Worm (Caenorhabditis elegans) whole organism, young adult: ENCODE data around the gene F32D8.14.

Source experiments
- B0019.2 ChIP-seq: fragments of 200-800 bp; sonication (Bioruptor generic); conservative IDR thresholded peaks from 2 replicates; pipeline ENCODE4 v1.3.6; 2022; ENCODE audit warnings: missing genetic modification reagents, missing genetic modification characterization, missing compliant biosample characterization
- B0261.1 ChIP-seq: sonication (generic microtip); optimal IDR thresholded peaks from 2 replicates; lab custom pipeline; 2016; ENCODE audit warnings: mild to moderate bottlenecking, missing genetic modification characterization, moderate library complexity, missing compliant biosample characterization
- B0336.3 ChIP-seq: fragments of 200-800 bp; sonication (Bioruptor generic); IDR thresholded peaks from 2 replicates; pipeline ENCODE4 v1.3.6; 2022; ENCODE audit warnings: missing genetic modification characterization, missing compliant biosample characterization
- D2030.7 ChIP-seq: fragments of 200-800 bp; sonication (Bioruptor generic); IDR thresholded peaks from 2 replicates; pipeline ENCODE4 v1.3.6; 2022; ENCODE audit warnings: missing genetic modification reagents, missing genetic modification characterization, missing compliant biosample characterization
- F10E7.11 ChIP-seq: sonication (generic microtip); optimal IDR thresholded peaks from 2 replicates; lab custom pipeline; 2017; ENCODE audit warnings: mild to moderate bottlenecking, missing genetic modification characterization, moderate library complexity, missing compliant biosample characterization
- F23B12.7 ChIP-seq: sonication (generic microtip); optimal IDR thresholded peaks from 2 replicates; lab custom pipeline; 2017; ENCODE audit warnings: missing genetic modification characterization, mild to moderate bottlenecking, missing compliant biosample characterization, antibody characterized with exemption, moderate library complexity; ENCODE audit not compliant: insufficient read depth
- F37B4.10 ChIP-seq: fragments of 200-800 bp; sonication (Bioruptor generic); IDR thresholded peaks from 2 replicates; pipeline ENCODE4 v1.3.6; 2022; ENCODE audit warnings: missing genetic modification characterization, missing compliant biosample characterization
- F39B2.1 ChIP-seq: fragments of 200-800 bp; sonication (Bioruptor generic); IDR thresholded peaks from 2 replicates; pipeline ENCODE4 v1.3.6; 2022; ENCODE audit warnings: missing genetic modification reagents, missing genetic modification characterization, missing compliant biosample characterization
- F49E8.2 ChIP-seq: sonication (generic microtip); optimal IDR thresholded peaks from 3 replicates; lab custom pipeline; 2017; ENCODE audit warnings: missing genetic modification characterization, mild to moderate bottlenecking, missing compliant biosample characterization, antibody characterized with exemption, moderate library complexity; ENCODE audit not compliant: insufficient read depth
- F55B11.4 ChIP-seq: sonication (generic microtip); optimal IDR thresholded peaks from 2 replicates; lab custom pipeline; 2016; ENCODE audit warnings: missing compliant biosample characterization, missing genetic modification characterization, borderline replicate concordance; ENCODE audit not compliant: insufficient read depth
- F57A8.1 ChIP-seq: fragments of 200-800 bp; sonication (Bioruptor generic); optimal IDR thresholded peaks from 2 replicates; lab custom pipeline; 2018; ENCODE audit warnings: mild to moderate bottlenecking, missing genetic modification characterization, moderate library complexity, missing compliant biosample characterization
- K12H6.12 ChIP-seq: fragments of 200-800 bp; sonication (Bioruptor generic); optimal IDR thresholded peaks from 2 replicates; lab custom pipeline; 2018; ENCODE audit warnings: mild to moderate bottlenecking, missing genetic modification characterization, missing compliant biosample characterization
- T07F8.4 ChIP-seq: sonication (generic microtip); optimal IDR thresholded peaks from 2 replicates; lab custom pipeline; 2016; ENCODE audit warnings: mild to moderate bottlenecking, missing genetic modification characterization, moderate library complexity, missing compliant biosample characterization
- T26A5.8 ChIP-seq: sonication (generic microtip); optimal IDR thresholded peaks from 2 replicates; lab custom pipeline; 2016; ENCODE audit warnings: missing genetic modification characterization, missing compliant biosample characterization
- Y53G8AR.9 ChIP-seq: fragments of 200-800 bp; sonication (Bioruptor generic); conservative IDR thresholded peaks from 2 replicates; pipeline ENCODE4 v1.3.6; 2022; ENCODE audit warnings: missing genetic modification reagents, missing genetic modification characterization, missing compliant biosample characterization
- Y67H2A.10 ChIP-seq: fragments of 200-800 bp; sonication (Bioruptor generic); conservative IDR thresholded peaks from 2 replicates; pipeline ENCODE4 v1.3.6; 2022; ENCODE audit warnings: missing genetic modification reagents, missing genetic modification characterization, missing compliant biosample characterization
- Y79H2A.3 ChIP-seq: fragments of 200-800 bp; sonication (Bioruptor generic); conservative IDR thresholded peaks from 2 replicates; pipeline ENCODE4 v1.3.6; 2022; ENCODE audit warnings: missing genetic modification reagents, missing genetic modification characterization, missing compliant biosample characterization
- ZK185.1 ChIP-seq: sonication (generic microtip); optimal IDR thresholded peaks from 2 replicates; lab custom pipeline; 2016; ENCODE audit warnings: mild to moderate bottlenecking, missing genetic modification characterization, missing compliant biosample characterization; ENCODE audit not compliant: poor library complexity, severe bottlenecking
- akir-1 ChIP-seq: fragments of 200-800 bp; sonication (Bioruptor generic); optimal IDR thresholded peaks from 2 replicates; lab custom pipeline; 2018; ENCODE audit warnings: mild to moderate bottlenecking, missing genetic modification characterization, moderate library complexity, missing compliant biosample characterization
- aptf-2 ChIP-seq: fragments of 200-800 bp; sonication (Bioruptor generic); conservative IDR thresholded peaks from 2 replicates; pipeline ENCODE4 v1.3.6; 2022; ENCODE audit warnings: missing genetic modification reagents, missing genetic modification characterization, missing compliant biosample characterization
- aptf-3 ChIP-seq: fragments of 200-800 bp; sonication (Bioruptor generic); IDR thresholded peaks from 2 replicates; pipeline ENCODE4 v1.3.6; 2022; ENCODE audit warnings: missing genetic modification characterization, missing compliant biosample characterization
- atf-7 ChIP-seq: sonication (generic microtip); optimal IDR thresholded peaks from 2 replicates; lab custom pipeline; 2017; ENCODE audit warnings: mild to moderate bottlenecking, missing genetic modification characterization, missing compliant biosample characterization
- attf-5 ChIP-seq: fragments of 200-800 bp; sonication (Bioruptor generic); optimal IDR thresholded peaks from 2 replicates; lab custom pipeline; 2018; ENCODE audit warnings: mild to moderate bottlenecking, missing genetic modification characterization, missing compliant biosample characterization
- cebp-1 ChIP-seq, 2 experiments: fragments of 200-800 bp in 1 of 2; sonication (Bioruptor generic) in 1 of 2; sonication (generic microtip) in 1 of 2; IDR thresholded peaks in 1 of 2; optimal IDR thresholded peaks in 1 of 2; 2 replicates each; pipeline versions ENCODE4 v1.3.6 to Lab custom; 2017 to 2022; ENCODE audit warnings: missing compliant biosample characterization in 2 of 2, missing genetic modification characterization in 2 of 2, mild to moderate bottlenecking in 1 of 2, missing genetic modification reagents in 1 of 2, moderate library complexity in 1 of 2
- ceh-40 ChIP-seq: fragments of 200-800 bp; sonication (Bioruptor generic); IDR thresholded peaks from 2 replicates; pipeline ENCODE4 v1.3.6; 2022; ENCODE audit warnings: missing genetic modification characterization, missing compliant biosample characterization
- ceh-79 ChIP-seq: sonication (generic microtip); optimal IDR thresholded peaks from 2 replicates; lab custom pipeline; 2017; ENCODE audit warnings: mild to moderate bottlenecking, missing genetic modification characterization, missing compliant biosample characterization
- ceh-91 ChIP-seq: fragments of 200-800 bp; sonication (Bioruptor generic); IDR thresholded peaks from 2 replicates; pipeline ENCODE4 v1.3.6; 2022; ENCODE audit warnings: missing genetic modification reagents, missing genetic modification characterization, missing compliant biosample characterization
- efl-1 ChIP-seq: fragments of 150-350 bp; optimal IDR thresholded peaks from 2 replicates; lab custom pipeline; 2014; ENCODE audit warnings: missing biosample characterization, missing genetic modification reagents, missing genetic modification characterization
- egl-18 ChIP-seq: fragments of 200-800 bp; sonication (Bioruptor generic); IDR thresholded peaks from 2 replicates; pipeline ENCODE4 v1.3.6; 2022; ENCODE audit warnings: missing genetic modification reagents, missing genetic modification characterization, missing compliant biosample characterization
- ets-4 ChIP-seq: fragments of 200-800 bp; sonication (Bioruptor generic); optimal IDR thresholded peaks from 2 replicates; lab custom pipeline; 2018; ENCODE audit warnings: mild to moderate bottlenecking, missing genetic modification characterization, missing compliant biosample characterization
- hsf-1 ChIP-seq: fragments of 200-800 bp; sonication (Bioruptor generic); IDR thresholded peaks from 2 replicates; pipeline ENCODE4 v1.3.6; 2022; ENCODE audit warnings: missing genetic modification reagents, missing genetic modification characterization, missing compliant biosample characterization
- lag-1 ChIP-seq: fragments of 200-800 bp; sonication (Bioruptor generic); IDR thresholded peaks from 2 replicates; pipeline ENCODE4 v1.3.6; 2022; ENCODE audit warnings: missing genetic modification reagents, missing genetic modification characterization, missing compliant biosample characterization
- lin-40 ChIP-seq: sonication (generic microtip); optimal IDR thresholded peaks from 2 replicates; lab custom pipeline; 2016; ENCODE audit warnings: missing genetic modification characterization, mild to moderate bottlenecking, missing compliant biosample characterization, missing genotype, missing genetic modification reagents
- lsl-1 ChIP-seq: fragments of 200-800 bp; sonication (Bioruptor generic); optimal IDR thresholded peaks from 2 replicates; lab custom pipeline; 2018; ENCODE audit warnings: mild to moderate bottlenecking, missing genetic modification characterization, moderate library complexity, missing compliant biosample characterization
- lsy-27 ChIP-seq: sonication (generic microtip); optimal IDR thresholded peaks from 2 replicates; lab custom pipeline; 2017; ENCODE audit warnings: missing genetic modification characterization, mild to moderate bottlenecking, missing compliant biosample characterization, antibody characterized with exemption, missing genotype, borderline replicate concordance; ENCODE audit not compliant: insufficient read depth
- madf-3 ChIP-seq: fragments of 200-800 bp; sonication (Bioruptor generic); IDR thresholded peaks from 2 replicates; pipeline ENCODE4 v1.3.6; 2022; ENCODE audit warnings: missing genetic modification reagents, missing genetic modification characterization, missing compliant biosample characterization
- madf-6 ChIP-seq: fragments of 200-800 bp; sonication (Bioruptor generic); IDR thresholded peaks from 2 replicates; pipeline ENCODE4 v1.3.6; 2022; ENCODE audit warnings: missing genetic modification reagents, missing genetic modification characterization, missing compliant biosample characterization
- mcd-1 ChIP-seq: fragments of 200-800 bp; sonication (Bioruptor generic); IDR thresholded peaks from 2 replicates; pipeline ENCODE4 v1.3.6; 2022; ENCODE audit warnings: missing genetic modification reagents, missing genetic modification characterization, missing compliant biosample characterization
- nfya-1 ChIP-seq: sonication (generic microtip); optimal IDR thresholded peaks from 2 replicates; lab custom pipeline; 2017; ENCODE audit warnings: antibody characterized with exemption, missing compliant biosample characterization, missing genetic modification characterization, borderline replicate concordance; ENCODE audit not compliant: insufficient read depth
- nfya-2 ChIP-seq: fragments of 200-800 bp; sonication (Bioruptor generic); IDR thresholded peaks from 2 replicates; pipeline ENCODE4 v1.3.6; 2022; ENCODE audit warnings: missing genetic modification reagents, missing genetic modification characterization, missing compliant biosample characterization
- nhr-27 ChIP-seq: fragments of 200-800 bp; sonication (Bioruptor generic); optimal IDR thresholded peaks from 2 replicates; lab custom pipeline; 2018; ENCODE audit warnings: mild to moderate bottlenecking, missing genetic modification characterization, moderate library complexity, missing compliant biosample characterization
- pbrm-1 ChIP-seq: fragments of 200-800 bp; sonication (Bioruptor generic); IDR thresholded peaks from 2 replicates; pipeline ENCODE4 v1.3.6; 2022; ENCODE audit warnings: missing genetic modification reagents, missing genetic modification characterization, missing compliant biosample characterization
- snpc-1.1 ChIP-seq: sonication (generic microtip); optimal IDR thresholded peaks from 2 replicates; lab custom pipeline; 2017; ENCODE audit warnings: missing genetic modification characterization, mild to moderate bottlenecking, missing compliant biosample characterization, antibody characterized with exemption, moderate library complexity, missing genotype, missing genetic modification reagents; ENCODE audit not compliant: insufficient read depth
- sptf-2 ChIP-seq: fragments of 200-800 bp; sonication (Bioruptor generic); optimal IDR thresholded peaks from 2 replicates; lab custom pipeline; 2018; ENCODE audit warnings: mild to moderate bottlenecking, missing genetic modification characterization, missing compliant biosample characterization
- tbp1 ChIP-seq: fragments of 200-800 bp; sonication (Bioruptor generic); optimal IDR thresholded peaks from 2 replicates; lab custom pipeline; 2018; ENCODE audit warnings: mild to moderate bottlenecking, missing genetic modification characterization, missing compliant biosample characterization
- tbx-9 ChIP-seq: sonication (generic microtip); optimal IDR thresholded peaks from 2 replicates; lab custom pipeline; 2016; ENCODE audit warnings: borderline replicate concordance, missing genetic modification characterization, inconsistent platforms, missing compliant biosample characterization
- zfh-2 ChIP-seq: fragments of 200-800 bp; sonication (Bioruptor generic); conservative IDR thresholded peaks from 2 replicates; pipeline ENCODE4 v1.3.6; 2022; ENCODE audit warnings: missing genetic modification reagents, missing genetic modification characterization, missing compliant biosample characterization

Gene F32D8.14

ce11 chrV:10894601-10895000 lies at the start of gene F32D8.14, which contains the start of gene F32D8.5 (continued):
- TF ChIP-seq nhr-27 (tag; lab: Kevin White, UChicago) (no peak), F10E7.11 (no peak), ceh-91 (GFP tag; lab: Robert Waterston, UW) (no peak), D2030.7 (GFP tag; lab: Robert Waterston, UW) (peak; percentile 69), ceh-79 (tag; lab: Kevin White, UChicago) (no peak), nfya-2 (no peak), B0019.2 (GFP tag; lab: Robert Waterston, UW) (no peak), lin-40 (tag; lab: Kevin White, UChicago) (peak; percentile 53), tbp1 (peak; percentile 43), snpc-1.1 (no peak), nfya-1 (tag; lab: Kevin White, UChicago) (no peak), aptf-2 (GFP tag; lab: Robert Waterston, UW) (0 out of 2 replicates have a peak, but pooled peaks have one; percentile 9), akir-1 (GFP tag; lab: Kevin White, UChicago) (no peak), efl-1 (GFP tag; lab: Kevin White, UChicago) (peak; percentile 43), K12H6.12 (tag; lab: Kevin White, UChicago) (peak; percentile 41), atf-7 (no peak), F49E8.2 (tag; lab: Kevin White, UChicago) (no peak), ZK185.1 (tag; lab: Kevin White, UChicago) (peak; percentile 85), aptf-3 (no peak), tbx-9 (tag; lab: Kevin White, UChicago) (no peak), F57A8.1 (GFP tag; lab: Kevin White, UChicago) (no peak), B0336.3 (no peak), zfh-2 (GFP tag; lab: Robert Waterston, UW) (no peak), sptf-2 (GFP tag; lab: Kevin White, UChicago) (no peak), T07F8.4 (peak; percentile 5), F37B4.10 (GFP tag; lab: Robert Waterston, UW) (no peak), ets-4 (GFP tag; lab: Kevin White, UChicago) (no peak), egl-18 (no peak), madf-6 (GFP tag; lab: Robert Waterston, UW) (peak; percentile 53; the same call in 1 of the 2 replicates), attf-5 (GFP tag; lab: Kevin White, UChicago) (peak; percentile 60), F39B2.1 (GFP tag; lab: Robert Waterston, UW) (no peak), Y67H2A.10 (GFP tag; lab: Robert Waterston, UW) (no peak), pbrm-1 (GFP tag; lab: Robert Waterston, UW) (peak; percentile 62), lsl-1 (GFP tag; lab: Kevin White, UChicago) (peak; percentile 30), ceh-40 (GFP tag; lab: Robert Waterston, UW) (no peak), T26A5.8 (tag; lab: Kevin White, UChicago) (no peak), B0261.1 (tag; lab: Kevin White, UChicago) (no peak), cebp-1 (GFP tag; IDR thresholded peaks at IDR 0.05; lab: Robert Waterston, UW) (no peak), cebp-1 (tag; optimal IDR thresholded peaks at IDR 0.05; lab: Kevin White, UChicago) (peak; percentile 56), lsy-27 (tag; lab: Kevin White, UChicago) (no peak), madf-3 (GFP tag; lab: Robert Waterston, UW) (0 out of 2 replicates have a peak, but pooled peaks have one; percentile 38), lag-1 (GFP tag; lab: Robert Waterston, UW) (no peak), Y79H2A.3 (no peak), F55B11.4 (tag; lab: Kevin White, UChicago) (no peak), Y53G8AR.9 (GFP tag; lab: Robert Waterston, UW) (no peak), hsf-1 (GFP tag; lab: Robert Waterston, UW) (no peak), F23B12.7 (tag; lab: Kevin White, UChicago) (no peak), mcd-1 (GFP tag; lab: Robert Waterston, UW) (peak; percentile 92)
